Fruit fly (Drosophila melanogaster): ENCODE data around the gene Cyp4d2.

Gene Cyp4d2

DNA sequence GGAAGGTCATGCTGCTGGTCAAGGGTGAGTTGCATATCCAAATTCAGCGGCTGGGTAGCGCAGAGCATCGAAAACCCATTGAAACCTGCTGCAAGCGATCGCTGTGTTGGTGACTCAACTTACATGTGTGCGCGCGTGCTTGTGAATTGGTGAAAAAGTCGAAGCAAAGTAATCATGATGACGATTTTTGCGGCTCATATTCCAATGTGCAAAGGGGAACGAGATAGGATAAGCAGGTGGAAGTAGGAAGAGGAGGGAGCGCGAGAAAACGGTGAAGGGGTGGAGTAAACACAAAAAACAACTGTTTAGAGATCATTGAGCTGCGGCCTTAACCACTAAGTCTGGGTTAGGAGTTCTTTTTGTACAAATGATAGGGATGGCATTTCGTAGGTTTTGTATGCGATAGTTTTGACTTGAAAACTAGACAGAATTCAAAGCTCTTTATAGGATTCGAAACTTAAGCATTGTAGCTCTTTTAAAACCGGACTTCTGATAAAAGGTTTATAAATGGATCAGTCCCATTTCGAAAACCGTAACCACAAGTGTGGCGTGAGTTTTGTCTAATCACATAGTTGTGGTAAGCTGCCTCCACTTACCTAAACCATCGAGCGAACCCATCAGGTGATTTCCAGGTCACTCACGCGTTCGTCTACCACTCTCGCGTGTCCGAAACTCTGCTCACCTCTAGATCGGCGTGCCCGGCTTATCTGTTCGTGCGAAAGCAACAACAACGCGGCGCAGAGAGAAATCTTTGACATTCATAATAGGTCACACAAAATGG, 29.9 kb upstream of the Cyp4d2 start (continued):
- peak in 1 of 3 experiments; percentile 30 for TF ChIP-seq lola (GFP tag; optimal IDR thresholded peaks at IDR 0.05)
- TF ChIP-seq CG7786 (GFP tag; optimal IDR thresholded peaks at IDR 0.05), result peak; percentile 56
- peak; percentile 31 for TF ChIP-seq CG34376 (GFP tag; optimal IDR thresholded peaks at IDR 0.05)
- TF ChIP-seq unc-4 (GFP tag; IDR thresholded peaks at IDR 0.05; ENCODE audit: partially characterized antibody), result peak; percentile 76
- peak; percentile 9 for TF ChIP-seq eyg (GFP tag; optimal IDR thresholded peaks at IDR 0.05)
- peak; percentile 12; the same call in 1 of the 2 replicates for TF ChIP-seq E2f2 (GFP tag; IDR thresholded peaks at IDR 0.05)
- peak; percentile 12; the same call in 1 of the 3 replicates for TF ChIP-seq zfh1 (GFP tag; IDR thresholded peaks at IDR 0.05)
- TF ChIP-seq CG10543 (GFP tag; optimal IDR thresholded peaks at IDR 0.05), result peak; percentile 77
- TF ChIP-seq CG11456 (GFP tag; IDR thresholded peaks at IDR 0.05), result 0 out of 3 replicates have a peak, but pooled peaks have one; percentile 16
- peak; percentile 50 for TF ChIP-seq CG7556 (GFP tag; optimal IDR thresholded peaks at IDR 0.05)
- TF ChIP-seq CG2120 (GFP tag; optimal IDR thresholded peaks at IDR 0.05), result peak; percentile 47
- TF ChIP-seq HLH54F (GFP tag; optimal IDR thresholded peaks at IDR 0.05), result peak; percentile 6
- peak; percentile 31; the same call in 1 of the 2 replicates for TF ChIP-seq ssp (GFP tag; IDR thresholded peaks at IDR 0.05)
- peak; percentile 15; the same call in 1 of the 2 replicates for TF ChIP-seq sisA (GFP tag; IDR thresholded peaks at IDR 0.05)
- TF ChIP-seq chinmo (GFP tag; IDR thresholded peaks at IDR 0.05; ENCODE audit: partially characterized antibody), result no peak
- peak; percentile 60 for TF ChIP-seq zfh2 (GFP tag; optimal IDR thresholded peaks at IDR 0.05)
- TF ChIP-seq Fer3 (tag; optimal IDR thresholded peaks at IDR 0.05), result peak; percentile 7
- peak; percentile 36; the same call in 1 of the 2 replicates for TF ChIP-seq CG31441 (GFP tag; IDR thresholded peaks at IDR 0.05)
- TF ChIP-seq gsb (GFP tag; IDR thresholded peaks at IDR 0.05), result no peak
- TF ChIP-seq Side (GFP tag; optimal IDR thresholded peaks at IDR 0.05), result peak; percentile 9
- no peak for TF ChIP-seq Gsc (GFP tag; IDR thresholded peaks at IDR 0.05)
- TF ChIP-seq dimm (GFP tag; IDR thresholded peaks at IDR 0.05), result 0 out of 2 replicates have a peak, but pooled peaks have one; percentile 20
- peak; percentile 31 for TF ChIP-seq mam (GFP tag; optimal IDR thresholded peaks at IDR 0.05)
- TF ChIP-seq Ssrp (tag; optimal IDR thresholded peaks at IDR 0.05), result peak; percentile 16
- peak; percentile 37; the same call in 1 of the 2 replicates for TF ChIP-seq CG4404 (GFP tag; IDR thresholded peaks at IDR 0.05)
- TF ChIP-seq CG10147 (GFP tag; optimal IDR thresholded peaks at IDR 0.05), result peak; percentile 55
- TF ChIP-seq luna (GFP tag; optimal IDR thresholded peaks at IDR 0.05), result peak; percentile 27
- peak; percentile 13 for TF ChIP-seq gfzf (GFP tag; optimal IDR thresholded peaks at IDR 0.05)
- peak; percentile 49 for TF ChIP-seq Nf-YC (tag; optimal IDR thresholded peaks at IDR 0.05)
- TF ChIP-seq CG15011 (GFP tag; optimal IDR thresholded peaks at IDR 0.05), result no peak

DNA sequence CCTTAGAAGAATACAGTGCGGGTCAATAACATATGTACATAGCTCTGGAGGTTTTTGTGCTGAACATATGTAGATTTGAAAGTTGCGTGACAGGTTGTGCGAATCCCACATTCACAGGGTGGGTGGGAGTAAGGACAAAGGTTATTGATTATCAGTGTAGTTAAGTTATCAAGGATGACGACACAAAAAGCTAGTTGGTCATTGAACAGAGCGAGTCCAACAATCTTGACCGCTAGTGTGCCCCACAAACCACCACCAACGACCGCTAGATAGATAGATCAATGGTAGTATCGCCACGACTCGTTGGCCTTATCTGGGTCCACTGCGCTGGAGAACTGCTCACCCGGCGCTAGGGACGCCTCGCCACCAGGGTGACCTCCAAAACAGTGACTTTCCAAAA, 29.2 kb upstream of the Cyp4d2 start:
- TF ChIP-seq ro (GFP tag; IDR thresholded peaks at IDR 0.05), result no peak
- no peak for TF ChIP-seq NfI (GFP tag; optimal IDR thresholded peaks at IDR 0.05)
- TF ChIP-seq CG7786 (GFP tag; optimal IDR thresholded peaks at IDR 0.05), result no peak
- TF ChIP-seq lmd (GFP tag; IDR thresholded peaks at IDR 0.05), result no peak; the same call in 1 of the 2 replicates
- TF ChIP-seq esg (GFP tag; conservative IDR thresholded peaks at IDR 0.05), result 0 out of 2 replicates have a peak, but pooled peaks have one; percentile 23
- no peak for TF ChIP-seq Sry-β (GFP tag; optimal IDR thresholded peaks at IDR 0.05)
- TF ChIP-seq sna (GFP tag; IDR thresholded peaks at IDR 0.05; ENCODE audit: partially characterized antibody), result no peak
- TF ChIP-seq CG8924 (tag; optimal IDR thresholded peaks at IDR 0.05), result no peak
- peak; percentile 11; the same call in 1 of the 2 replicates for TF ChIP-seq CG32532 (GFP tag; IDR thresholded peaks at IDR 0.05)
- TF ChIP-seq CG42726 (GFP tag; IDR thresholded peaks at IDR 0.05; ENCODE audit: partially characterized antibody), result no peak
- TF ChIP-seq CG3065 (GFP tag; optimal IDR thresholded peaks at IDR 0.05), result no peak
- TF ChIP-seq bsh (GFP tag; optimal IDR thresholded peaks at IDR 0.05), result peak in 1 of 2 experiments; percentile 26
- no peak for TF ChIP-seq CG4820 (GFP tag; optimal IDR thresholded peaks at IDR 0.05)
- TF ChIP-seq chif (GFP tag; optimal IDR thresholded peaks at IDR 0.05), result no peak
- TF ChIP-seq Abd-B (GFP tag; optimal IDR thresholded peaks at IDR 0.05), result no peak
- TF ChIP-seq ci (GFP tag; IDR thresholded peaks at IDR 0.05), result 0 out of 3 replicates have a peak, but pooled peaks have one; percentile 46
- peak; percentile 22; the same call in 1 of the 2 replicates for TF ChIP-seq ranshi (GFP tag; IDR thresholded peaks at IDR 0.05)
- TF ChIP-seq HHEX (GFP tag; optimal IDR thresholded peaks at IDR 0.05), result no peak
- TF ChIP-seq Atf-2 (GFP tag; optimal IDR thresholded peaks at IDR 0.05), result no peak
- no peak for TF ChIP-seq chinmo (GFP tag; IDR thresholded peaks at IDR 0.05; ENCODE audit: partially characterized antibody)
- TF ChIP-seq Side (GFP tag; optimal IDR thresholded peaks at IDR 0.05), result no peak

Data from whole organism, embryonic.